Fruit fly (Drosophila melanogaster): Measurements from ENCODE around the gene CG11122.

- TF ChIP-seq psq (optimal IDR thresholded peaks at IDR 0.05) (no peak), usp (GFP tag; optimal IDR thresholded peaks at IDR 0.05) (no peak)
Measured at dm6 chrX:11083007-11083406, 41.5 kb downstream of the CG11122 start.
